1 fruit fly cellular context compared by ENCODE assay signal in genomic region chr3L:2552116-2552843, dm6.
A peak's percentile ranks its signal among the peaks of the same experiment; 100 is the strongest.
TF ChIP-seq lines count a peak whose summit lies in the region.

No protein-coding gene starts in this region.

TF ChIP-seq in whole organism, embryonic, 481 proteins besides CTCF, POLR2A, EP300 and RAD21 (continued from another document and continues in another):
- TF ChIP-seq Sox100B (GFP tag; optimal IDR thresholded peaks at IDR 0.05; lab: Kevin White, UChicago) (peak; percentile 58), Mad (GFP tag; optimal IDR thresholded peaks at IDR 0.05; lab: Kevin White, UChicago) (no peak), Antp (GFP tag; optimal IDR thresholded peaks at IDR 0.05; lab: Kevin White, UChicago) (peak; percentile 17), vfl (GFP tag; optimal IDR thresholded peaks at IDR 0.05; lab: Kevin White, UChicago) (no peak), CG17359 (tag; optimal IDR thresholded peaks at IDR 0.05; lab: Kevin White, UChicago) (peak; percentile 72), CG3065 (GFP tag; optimal IDR thresholded peaks at IDR 0.05; lab: Kevin White, UChicago) (peak; percentile 6), Dbx (GFP tag; IDR thresholded peaks at IDR 0.05; lab: Robert Waterston, UW) (peak; percentile 13; the same call in 1 of the 3 replicates), pfk (GFP tag; optimal IDR thresholded peaks at IDR 0.05; lab: Kevin White, UChicago) (no peak), CG14860 (GFP tag; IDR thresholded peaks at IDR 0.05; lab: Robert Waterston, UW; ENCODE audit: partially characterized antibody) (no peak), az2 (GFP tag; optimal IDR thresholded peaks at IDR 0.05; lab: Kevin White, UChicago) (peak; percentile 70), bigmax (GFP tag; optimal IDR thresholded peaks at IDR 0.05; lab: Kevin White, UChicago) (no peak), ato (GFP tag; IDR thresholded peaks at IDR 0.05; lab: Robert Waterston, UW; ENCODE audit: partially characterized antibody) (no peak), CG13424 (tag; optimal IDR thresholded peaks at IDR 0.05; lab: Kevin White, UChicago) (peak; percentile 66), abd-A (tag; optimal IDR thresholded peaks at IDR 0.05; lab: Kevin White, UChicago) (peak; percentile 41), CG15514 (GFP tag; optimal IDR thresholded peaks at IDR 0.05; lab: Kevin White, UChicago) (peak; percentile 32), btn (GFP tag; optimal IDR thresholded peaks at IDR 0.05; lab: Kevin White, UChicago) (peak; percentile 65), Rx (GFP tag; IDR thresholded peaks at IDR 0.05; lab: Robert Waterston, UW) (no peak), Optix (GFP tag; IDR thresholded peaks at IDR 0.05; lab: Robert Waterston, UW) (no peak), CG5953 (GFP tag; IDR thresholded peaks at IDR 0.05; lab: Robert Waterston, UW) (no peak), vnd (GFP tag; IDR thresholded peaks at IDR 0.05; lab: Robert Waterston, UW; ENCODE audit: partially characterized antibody) (no peak), E2f2 (GFP tag; IDR thresholded peaks at IDR 0.05; lab: Robert Waterston, UW) (0 out of 2 replicates have a peak, but pooled peaks have one; percentile 36), CG7556 (GFP tag; optimal IDR thresholded peaks at IDR 0.05; lab: Kevin White, UChicago) (peak; percentile 70), CG10267 (tag; optimal IDR thresholded peaks at IDR 0.05; lab: Kevin White, UChicago) (peak; percentile 78), ERR (GFP tag; optimal IDR thresholded peaks at IDR 0.05; lab: Kevin White, UChicago) (peak; percentile 21), CG3995 (GFP tag; optimal IDR thresholded peaks at IDR 0.05; lab: Kevin White, UChicago) (no peak), gfzf (GFP tag; optimal IDR thresholded peaks at IDR 0.05; lab: Kevin White, UChicago) (no peak), schlank (tag; optimal IDR thresholded peaks at IDR 0.05; lab: Kevin White, UChicago) (no peak), maf-S (GFP tag; optimal IDR thresholded peaks at IDR 0.05; lab: Kevin White, UChicago) (peak; percentile 20), CG12744 (GFP tag; optimal IDR thresholded peaks at IDR 0.05; lab: Kevin White, UChicago) (peak; percentile 38), Bdp1 (GFP tag; optimal IDR thresholded peaks at IDR 0.05; lab: Kevin White, UChicago) (no peak), fd96Cb (tag; optimal IDR thresholded peaks at IDR 0.05; lab: Kevin White, UChicago) (peak; percentile 74), Xbp1 (GFP tag; optimal IDR thresholded peaks at IDR 0.05; lab: Kevin White, UChicago) (peak; percentile 66), gem (tag; optimal IDR thresholded peaks at IDR 0.05; lab: Kevin White, UChicago) (peak; percentile 80), CG15601 (tag; optimal IDR thresholded peaks at IDR 0.05; lab: Kevin White, UChicago) (peak; percentile 80), onecut (GFP tag; IDR thresholded peaks at IDR 0.05; lab: Robert Waterston, UW) (peak; percentile 46; the same call in 1 of the 2 replicates), repo (GFP tag; optimal IDR thresholded peaks at IDR 0.05; lab: Kevin White, UChicago) (peak; percentile 51), CG9932 (GFP tag; IDR thresholded peaks at IDR 0.05; lab: Robert Waterston, UW) (no peak; the same call in 1 of the 2 replicates), gcm2 (GFP tag; optimal IDR thresholded peaks at IDR 0.05; lab: Kevin White, UChicago) (no peak), Fer3 (tag; optimal IDR thresholded peaks at IDR 0.05; lab: Kevin White, UChicago) (peak; percentile 40), CG31224 (GFP tag; IDR thresholded peaks at IDR 0.05; lab: Robert Waterston, UW) (no peak), Dref (GFP tag; IDR thresholded peaks at IDR 0.05; lab: Robert Waterston, UW) (no peak), tin (GFP tag; optimal IDR thresholded peaks at IDR 0.05; lab: Kevin White, UChicago) (peak; percentile 75), Hr39 (optimal IDR thresholded peaks at IDR 0.05; lab: Kevin White, UChicago) (no peak), nau (GFP tag; optimal IDR thresholded peaks at IDR 0.05; lab: Kevin White, UChicago) (peak; percentile 69), tgo (GFP tag; IDR thresholded peaks at IDR 0.05; lab: Robert Waterston, UW) (peak; percentile 63; the same call in 1 of the 3 replicates), crc (GFP tag; optimal IDR thresholded peaks at IDR 0.05; lab: Kevin White, UChicago) (no peak), ash1 (GFP tag; optimal IDR thresholded peaks at IDR 0.05; lab: Kevin White, UChicago) (no peak), CG14965 (GFP tag; optimal IDR thresholded peaks at IDR 0.05; lab: Kevin White, UChicago; ENCODE audit: borderline replicate concordance) (no peak), sc (optimal IDR thresholded peaks at IDR 0.05; lab: Kevin White, UChicago) (no peak), sc (GFP tag; optimal IDR thresholded peaks at IDR 0.05; lab: Kevin White, UChicago) (peak; percentile 60), CG4360 (GFP tag; IDR thresholded peaks at IDR 0.05; lab: Robert Waterston, UW) (peak; percentile 47; the same call in 1 of the 2 replicates), Fer2 (tag; optimal IDR thresholded peaks at IDR 0.05; lab: Kevin White, UChicago) (no peak), Chrac-16 (GFP tag; optimal IDR thresholded peaks at IDR 0.05; lab: Kevin White, UChicago) (peak; percentile 57), CG17385 (GFP tag; optimal IDR thresholded peaks at IDR 0.05; lab: Kevin White, UChicago) (peak; percentile 47), CG17361 (GFP tag; IDR thresholded peaks at IDR 0.05; lab: Robert Waterston, UW) (peak; percentile 74), stc (GFP tag; IDR thresholded peaks at IDR 0.05; lab: Robert Waterston, UW) (peak; percentile 35; the same call in 1 of the 2 replicates), CG11247 (GFP tag; IDR thresholded peaks at IDR 0.05; lab: Robert Waterston, UW) (0 out of 2 replicates have a peak, but pooled peaks have one; percentile 12), trh (GFP tag; optimal IDR thresholded peaks at IDR 0.05; lab: Kevin White, UChicago) (no peak), mam (GFP tag; optimal IDR thresholded peaks at IDR 0.05; lab: Kevin White, UChicago) (peak; percentile 60), lbe (GFP tag; optimal IDR thresholded peaks at IDR 0.05; lab: Kevin White, UChicago) (peak; percentile 29), CG12391 (tag; optimal IDR thresholded peaks at IDR 0.05; lab: Kevin White, UChicago) (peak; percentile 77), Oaz (GFP tag; IDR thresholded peaks at IDR 0.05; lab: Robert Waterston, UW) (no peak), ssp (GFP tag; IDR thresholded peaks at IDR 0.05; lab: Robert Waterston, UW) (no peak), B-H1 (GFP tag; IDR thresholded peaks at IDR 0.05; lab: Robert Waterston, UW) (peak; percentile 34; the same call in 1 of the 3 replicates), sima (GFP tag; optimal IDR thresholded peaks at IDR 0.05; lab: Kevin White, UChicago) (no peak), CG30431 (GFP tag; optimal IDR thresholded peaks at IDR 0.05; lab: Kevin White, UChicago) (peak; percentile 37), Jarid2 (GFP tag; optimal IDR thresholded peaks at IDR 0.05; lab: Kevin White, UChicago) (peak; percentile 28), HmgD (GFP tag; optimal IDR thresholded peaks at IDR 0.05; lab: Kevin White, UChicago) (no peak), Adf1 (GFP tag; IDR thresholded peaks at IDR 0.05; lab: Robert Waterston, UW) (no peak), CG1603 (tag; optimal IDR thresholded peaks at IDR 0.05; lab: Kevin White, UChicago) (peak; percentile 73), CG2116 (GFP tag; optimal IDR thresholded peaks at IDR 0.05; lab: Kevin White, UChicago) (peak; percentile 18), Spps (tag; optimal IDR thresholded peaks at IDR 0.05; lab: Kevin White, UChicago) (peak; percentile 66), ATbp (GFP tag; optimal IDR thresholded peaks at IDR 0.05; lab: Kevin White, UChicago) (peak; percentile 65), GATAe (GFP tag; conservative IDR thresholded peaks at IDR 0.05; lab: Robert Waterston, UW) (no peak), CG9215 (GFP tag; IDR thresholded peaks at IDR 0.05; lab: Robert Waterston, UW) (no peak), fd102C (GFP tag; optimal IDR thresholded peaks at IDR 0.05; lab: Kevin White, UChicago) (no peak), CG7928 (GFP tag; optimal IDR thresholded peaks at IDR 0.05; lab: Kevin White, UChicago) (no peak), jumu (GFP tag; optimal IDR thresholded peaks at IDR 0.05; lab: Kevin White, UChicago) (peak; percentile 55), insv (GFP tag; optimal IDR thresholded peaks at IDR 0.05; lab: Kevin White, UChicago) (no peak), CG30403 (GFP tag; optimal IDR thresholded peaks at IDR 0.05; lab: Kevin White, UChicago) (peak; percentile 70), cwo (GFP tag; optimal IDR thresholded peaks at IDR 0.05; lab: Kevin White, UChicago) (peak; percentile 30), CG2199 (GFP tag; IDR thresholded peaks at IDR 0.05; lab: Robert Waterston, UW) (peak; percentile 80; the same call in 1 of the 3 replicates), CHES-1-like (GFP tag; optimal IDR thresholded peaks at IDR 0.05; lab: Kevin White, UChicago) (peak; percentile 34), peb (GFP tag; IDR thresholded peaks at IDR 0.05; lab: Robert Waterston, UW) (0 out of 2 replicates have a peak, but pooled peaks have one; percentile 37), Aef1 (GFP tag; IDR thresholded peaks at IDR 0.05; lab: Robert Waterston, UW) (peak; percentile 54; the same call in 2 of the 3 replicates), CG7963 (GFP tag; IDR thresholded peaks at IDR 0.05; lab: Robert Waterston, UW; ENCODE audit: partially characterized antibody) (no peak), Sox102F (GFP tag; optimal IDR thresholded peaks at IDR 0.05; lab: Kevin White, UChicago) (peak; percentile 78), dimm (GFP tag; IDR thresholded peaks at IDR 0.05; lab: Robert Waterston, UW) (no peak), CG6765 (GFP tag; optimal IDR thresholded peaks at IDR 0.05; lab: Kevin White, UChicago) (no peak), bcd (GFP tag; optimal IDR thresholded peaks at IDR 0.05; lab: Kevin White, UChicago) (peak; percentile 70), sna (GFP tag; IDR thresholded peaks at IDR 0.05; lab: Robert Waterston, UW; ENCODE audit: partially characterized antibody) (no peak), CG13894 (tag; optimal IDR thresholded peaks at IDR 0.05; lab: Kevin White, UChicago) (no peak), D19A (tag; optimal IDR thresholded peaks at IDR 0.05; lab: Kevin White, UChicago) (peak; percentile 74), fd3F (GFP tag; optimal IDR thresholded peaks at IDR 0.05; lab: Kevin White, UChicago) (no peak), CG13624 (GFP tag; optimal IDR thresholded peaks at IDR 0.05; lab: Kevin White, UChicago) (peak; percentile 33), croc (GFP tag; conservative IDR thresholded peaks at IDR 0.05; lab: Robert Waterston, UW) (0 out of 3 replicates have a peak, but pooled peaks have one; percentile 31), sr (GFP tag; IDR thresholded peaks at IDR 0.05; lab: Robert Waterston, UW) (no peak), Six4 (GFP tag; optimal IDR thresholded peaks at IDR 0.05; lab: Kevin White, UChicago) (peak; percentile 58), CG14050 (GFP tag; IDR thresholded peaks at IDR 0.05; lab: Robert Waterston, UW) (no peak), slbo (GFP tag; IDR thresholded peaks at IDR 0.05; lab: Robert Waterston, UW) (peak; percentile 55; the same call in 1 of the 2 replicates), nerfin-2 (GFP tag; IDR thresholded peaks at IDR 0.05; lab: Robert Waterston, UW; ENCODE audit: partially characterized antibody) (no peak), Dfd (GFP tag; optimal IDR thresholded peaks at IDR 0.05; lab: Kevin White, UChicago) (no peak), chif (GFP tag; optimal IDR thresholded peaks at IDR 0.05; lab: Kevin White, UChicago) (peak; percentile 49 to 76), TFAM (GFP tag; optimal IDR thresholded peaks at IDR 0.05; lab: Kevin White, UChicago) (peak; percentile 42), so (GFP tag; IDR thresholded peaks at IDR 0.05; lab: Robert Waterston, UW) (peak; percentile 50; the same call in 1 of the 3 replicates), Oli (tag; optimal IDR thresholded peaks at IDR 0.05; lab: Kevin White, UChicago) (peak; percentile 73), sob (GFP tag; IDR thresholded peaks at IDR 0.05; lab: Robert Waterston, UW) (peak; percentile 61; the same call in 1 of the 2 replicates), CG9817 (tag; optimal IDR thresholded peaks at IDR 0.05; lab: Kevin White, UChicago) (no peak), Doc2 (GFP tag; IDR thresholded peaks at IDR 0.05; lab: Robert Waterston, UW) (no peak), NK7.1 (GFP tag; optimal IDR thresholded peaks at IDR 0.05; lab: Kevin White, UChicago) (peak; percentile 13), CG9609 (GFP tag; optimal IDR thresholded peaks at IDR 0.05; lab: Kevin White, UChicago) (peak; percentile 15), HLH3B (GFP tag; IDR thresholded peaks at IDR 0.05; lab: Robert Waterston, UW) (peak; percentile 71; the same call in 1 of the 2 replicates), wdn (GFP tag; IDR thresholded peaks at IDR 0.05; lab: Robert Waterston, UW) (peak; percentile 41; the same call in 1 of the 2 replicates), BtbVII (GFP tag; optimal IDR thresholded peaks at IDR 0.05; lab: Kevin White, UChicago) (peak; percentile 67), Sry-δ (GFP tag; optimal IDR thresholded peaks at IDR 0.05; lab: Kevin White, UChicago) (peak; percentile 24), Sin3A (optimal IDR thresholded peaks at IDR 0.05; lab: Kevin White, UChicago) (no peak), mld (GFP tag; IDR thresholded peaks at IDR 0.05; lab: Robert Waterston, UW; ENCODE audit: partially characterized antibody) (no peak), Ptx1 (GFP tag; IDR thresholded peaks at IDR 0.05; lab: Robert Waterston, UW) (peak; percentile 63; the same call in 1 of the 2 replicates), CG15269 (tag; optimal IDR thresholded peaks at IDR 0.05; lab: Kevin White, UChicago) (peak; percentile 69), kah (GFP tag; optimal IDR thresholded peaks at IDR 0.05; lab: Kevin White, UChicago) (peak; percentile 50), yki (optimal IDR thresholded peaks at IDR 0.05; lab: Kevin White, UChicago) (no peak), Hey (tag; optimal IDR thresholded peaks at IDR 0.05; lab: Kevin White, UChicago) (no peak), Pdp1 (GFP tag; optimal IDR thresholded peaks at IDR 0.05; lab: Kevin White, UChicago) (peak; percentile 29 to 59), Eip74EF (GFP tag; optimal IDR thresholded peaks at IDR 0.05; lab: Kevin White, UChicago) (peak in 1 of 2 experiments; percentile 42), pzg (GFP tag; optimal IDR thresholded peaks at IDR 0.05; lab: Kevin White, UChicago) (no peak), CG11456 (GFP tag; IDR thresholded peaks at IDR 0.05; lab: Robert Waterston, UW) (0 out of 3 replicates have a peak, but pooled peaks have one; percentile 62), ab (GFP tag; optimal IDR thresholded peaks at IDR 0.05; lab: Kevin White, UChicago) (no peak), hbn (GFP tag; IDR thresholded peaks at IDR 0.05; lab: Robert Waterston, UW; ENCODE audit: partially characterized antibody) (no peak), CG13287 (GFP tag; IDR thresholded peaks at IDR 0.05; lab: Robert Waterston, UW; ENCODE audit: partially characterized antibody) (no peak)
